Fruit fly (Drosophila melanogaster) whole organism, prepupa: ENCODE data around the gene CG9701.

Experiments used
- Blimp-1 ChIP-seq: fragments of 200-800 bp; sonication (Bioruptor generic); optimal IDR thresholded peaks from 3 replicates; lab custom pipeline; 2017; ENCODE audit warnings: missing biosample characterization, missing genetic modification characterization, mild to moderate bottlenecking, moderate library complexity, missing genetic modification reagents
- CG10631 ChIP-seq: fragments of 200-800 bp; sonication (Bioruptor generic); optimal IDR thresholded peaks from 2 replicates; lab custom pipeline; 2016; ENCODE audit warnings: missing biosample characterization, missing genetic modification characterization
- CG10669 ChIP-seq: fragments of 200-800 bp; sonication (Bioruptor generic); optimal IDR thresholded peaks from 3 replicates; lab custom pipeline; 2018; ENCODE audit warnings: missing biosample characterization, mild to moderate bottlenecking, missing genetic modification characterization, moderate library complexity
- CG11294 ChIP-seq: fragments of 200-800 bp; sonication (Bioruptor generic); IDR thresholded peaks from 2 replicates; pipeline ENCODE4 v1.3.6; 2022; ENCODE audit warnings: missing biosample characterization, missing genetic modification characterization
- CG11762 ChIP-seq: fragments of 200-800 bp; sonication (Bioruptor generic); optimal IDR thresholded peaks from 3 replicates; lab custom pipeline; 2016; ENCODE audit warnings: missing biosample characterization, missing genetic modification characterization; ENCODE audit not compliant: insufficient read depth
- CG15336 ChIP-seq: fragments of 200-800 bp; sonication (Bioruptor generic); IDR thresholded peaks from 2 replicates; pipeline ENCODE4 v1.3.6; 2022; ENCODE audit warnings: missing biosample characterization, missing genetic modification characterization
- CG3032 ChIP-seq: fragments of 200-800 bp; optimal IDR thresholded peaks from 2 replicates; lab custom pipeline; 2019; ENCODE audit warnings: missing biosample characterization, mild to moderate bottlenecking, missing genetic modification characterization, moderate library complexity
- CG32006 ChIP-seq: fragments of 200-800 bp; sonication (Bioruptor generic); optimal IDR thresholded peaks from 3 replicates; lab custom pipeline; 2017; ENCODE audit warnings: missing biosample characterization, mild to moderate bottlenecking, missing genetic modification characterization
- CG34406 ChIP-seq: fragments of 200-800 bp; sonication (Bioruptor generic); optimal IDR thresholded peaks from 3 replicates; lab custom pipeline; 2016; ENCODE audit warnings: missing biosample characterization, missing genetic modification characterization
- CG4318 ChIP-seq: fragments of 200-800 bp; sonication (Bioruptor generic); optimal IDR thresholded peaks from 3 replicates; lab custom pipeline; 2017; ENCODE audit warnings: missing biosample characterization, mild to moderate bottlenecking, missing genetic modification characterization
- CG6163 ChIP-seq: fragments of 200-800 bp; sonication (Bioruptor generic); IDR thresholded peaks from 3 replicates; pipeline ENCODE4 v1.3.6; 2022; ENCODE audit warnings: missing biosample characterization, missing genetic modification characterization
- CG6276 ChIP-seq: fragments of 200-800 bp; sonication (Bioruptor generic); optimal IDR thresholded peaks from 2 replicates; lab custom pipeline; 2017; ENCODE audit warnings: missing biosample characterization, mild to moderate bottlenecking, missing genetic modification characterization
- CG7368 ChIP-seq: fragments of 200-800 bp; sonication (Bioruptor generic); optimal IDR thresholded peaks from 3 replicates; lab custom pipeline; 2016; ENCODE audit warnings: missing biosample characterization, missing genetic modification characterization
- CG8119 ChIP-seq: fragments of 200-800 bp; sonication (Bioruptor generic); IDR thresholded peaks from 3 replicates; pipeline ENCODE4 v1.3.6; 2022; ENCODE audit warnings: missing biosample characterization, missing genetic modification characterization
- CG8319 ChIP-seq: fragments of 200-800 bp; sonication (Bioruptor generic); optimal IDR thresholded peaks from 3 replicates; lab custom pipeline; 2016; ENCODE audit warnings: missing biosample characterization, missing genetic modification characterization
- CG8632 ChIP-seq: fragments of 200-800 bp; sonication (Bioruptor generic); optimal IDR thresholded peaks from 3 replicates; lab custom pipeline; 2016; ENCODE audit warnings: missing biosample characterization, missing genetic modification characterization
- Eip75B ChIP-seq: fragments of 200-800 bp; sonication (Bioruptor generic); optimal IDR thresholded peaks from 3 replicates; lab custom pipeline; 2016; ENCODE audit warnings: missing biosample characterization, missing genetic modification characterization
- Eip78C ChIP-seq: fragments of 200-800 bp; sonication (Bioruptor generic); peaks from one replicate; lab custom pipeline; 2016; ENCODE audit warnings: missing biosample characterization, missing genetic modification characterization
- Ets21C ChIP-seq: fragments of 200-800 bp; sonication (Bioruptor generic); optimal IDR thresholded peaks from 3 replicates; lab custom pipeline; 2016; ENCODE audit warnings: missing biosample characterization, missing genetic modification characterization
- Ets96B ChIP-seq: fragments of 200-800 bp; optimal IDR thresholded peaks from 2 replicates; lab custom pipeline; 2019; ENCODE audit warnings: missing biosample characterization, mild to moderate bottlenecking, missing genetic modification characterization, moderate library complexity
- Gug ChIP-seq: fragments of 200-800 bp; sonication (Bioruptor generic); IDR thresholded peaks from 2 replicates; pipeline ENCODE4 v1.3.6; 2022; ENCODE audit warnings: missing biosample characterization, missing genetic modification characterization
- Hr38 ChIP-seq: sonication (Bioruptor generic); optimal IDR thresholded peaks from 2 replicates; lab custom pipeline; 2016; ENCODE audit warnings: missing biosample characterization, missing genetic modification characterization
- Hr4 ChIP-seq: fragments of 200-800 bp; sonication (Bioruptor generic); optimal IDR thresholded peaks from 3 replicates; lab custom pipeline; 2016; ENCODE audit warnings: missing biosample characterization, missing genetic modification characterization
- Lpt ChIP-seq: fragments of 200-800 bp; sonication (Bioruptor generic); optimal IDR thresholded peaks from 3 replicates; lab custom pipeline; 2016; ENCODE audit warnings: missing biosample characterization, missing genetic modification characterization
- OdsH ChIP-seq: fragments of 200-800 bp; sonication (Bioruptor generic); optimal IDR thresholded peaks from 3 replicates; lab custom pipeline; 2016; ENCODE audit warnings: missing biosample characterization, missing genetic modification characterization
- Smox ChIP-seq: fragments of 200-800 bp; sonication (Bioruptor generic); optimal IDR thresholded peaks from 3 replicates; lab custom pipeline; 2016; ENCODE audit warnings: missing biosample characterization, missing genetic modification characterization
- Sox102F ChIP-seq: fragments of 200-800 bp; sonication (Bioruptor generic); optimal IDR thresholded peaks from 2 replicates; lab custom pipeline; 2016; ENCODE audit warnings: missing biosample characterization, mild to moderate bottlenecking, missing genetic modification characterization
- Sox14 ChIP-seq: fragments of 200-800 bp; sonication (Bioruptor generic); optimal IDR thresholded peaks from 3 replicates; lab custom pipeline; 2016; ENCODE audit warnings: missing biosample characterization, missing genetic modification characterization
- Sox15 ChIP-seq: fragments of 200-800 bp; sonication (Bioruptor generic); optimal IDR thresholded peaks from 3 replicates; lab custom pipeline; 2016; ENCODE audit warnings: missing biosample characterization, missing genetic modification characterization
- achi ChIP-seq: fragments of 200-800 bp; sonication (Bioruptor generic); optimal IDR thresholded peaks from 3 replicates; lab custom pipeline; 2016; ENCODE audit warnings: missing biosample characterization, missing genetic modification characterization
- acj6 ChIP-seq: fragments of 200-800 bp; sonication (Bioruptor generic); optimal IDR thresholded peaks from 3 replicates; lab custom pipeline; 2016; ENCODE audit warnings: missing biosample characterization, missing genetic modification characterization
- cyc ChIP-seq: fragments of 200-800 bp; sonication (Bioruptor generic); optimal IDR thresholded peaks from 3 replicates; lab custom pipeline; 2016; ENCODE audit warnings: missing biosample characterization, missing genetic modification characterization
- dac ChIP-seq: fragments of 200-800 bp; sonication (Bioruptor generic); optimal IDR thresholded peaks from 2 replicates; lab custom pipeline; 2017; ENCODE audit warnings: missing biosample characterization, mild to moderate bottlenecking, missing genetic modification characterization
- dsx ChIP-seq: fragments of 200-800 bp; optimal IDR thresholded peaks from 3 replicates; lab custom pipeline; 2019; ENCODE audit warnings: missing biosample characterization, mild to moderate bottlenecking, missing genetic modification characterization, moderate library complexity; ENCODE audit not compliant: poor library complexity, severe bottlenecking
- eg ChIP-seq: fragments of 200-800 bp; sonication (Bioruptor generic); IDR thresholded peaks from 3 replicates; pipeline ENCODE4 v1.3.6; 2022; ENCODE audit warnings: missing biosample characterization, missing genetic modification characterization
- esn ChIP-seq: fragments of 200-800 bp; sonication (Bioruptor generic); optimal IDR thresholded peaks from 2 replicates; lab custom pipeline; 2016; ENCODE audit warnings: missing biosample characterization, mild to moderate bottlenecking, missing genetic modification characterization, moderate library complexity
- fd59A ChIP-seq: fragments of 200-800 bp; sonication (Bioruptor generic); optimal IDR thresholded peaks from 2 replicates; lab custom pipeline; 2017; ENCODE audit warnings: missing biosample characterization, mild to moderate bottlenecking, missing genetic modification characterization, missing genetic modification reagents
- fd85E ChIP-seq: fragments of 200-800 bp; sonication (Bioruptor generic); optimal IDR thresholded peaks from 3 replicates; lab custom pipeline; 2016; ENCODE audit warnings: missing biosample characterization, missing genetic modification characterization
- fkh ChIP-seq: fragments of 200-800 bp; sonication (Bioruptor generic); optimal IDR thresholded peaks from 3 replicates; lab custom pipeline; 2017; ENCODE audit warnings: missing biosample characterization, mild to moderate bottlenecking, missing genetic modification characterization, moderate library complexity
- salr ChIP-seq, 2 experiments: fragments of 200-800 bp; sonication (Bioruptor generic); optimal IDR thresholded peaks; 3 replicates each; lab custom pipeline; 2016 to 2018; ENCODE audit warnings: missing biosample characterization in 2 of 2, missing genetic modification characterization in 2 of 2, mild to moderate bottlenecking in 1 of 2
- spab ChIP-seq: fragments of 200-800 bp; sonication (Bioruptor generic); optimal IDR thresholded peaks from 2 replicates; lab custom pipeline; 2017; ENCODE audit warnings: missing biosample characterization, mild to moderate bottlenecking, missing genetic modification characterization, missing genetic modification reagents
- svp ChIP-seq: fragments of 200-800 bp; sonication (Bioruptor generic); peaks from one replicate; lab custom pipeline; 2016; ENCODE audit warnings: missing biosample characterization, missing genetic modification characterization
- topi ChIP-seq: fragments of 200-800 bp; sonication (Bioruptor generic); optimal IDR thresholded peaks from 3 replicates; lab custom pipeline; 2016; ENCODE audit warnings: missing biosample characterization, missing genetic modification characterization
- vri ChIP-seq: fragments of 200-800 bp; sonication (Bioruptor generic); optimal IDR thresholded peaks from 3 replicates; lab custom pipeline; 2016; ENCODE audit warnings: missing biosample characterization, mild to moderate bottlenecking, missing genetic modification characterization

The CG9701 gene

dm6 chr3L:16749726-16750125, 16.4 kb downstream of the CG9701 start (continued):
- TF ChIP-seq acj6 (peak; percentile 29), Hr4 (GFP tag; lab: Kevin White, UChicago) (peak; percentile 32), svp (GFP tag; lab: Kevin White, UChicago) (peak; percentile 30), Eip75B (GFP tag; lab: Kevin White, UChicago) (peak; percentile 20), CG11762 (GFP tag; lab: Kevin White, UChicago) (peak; percentile 42), CG8319 (no peak), topi (GFP tag; lab: Kevin White, UChicago) (no peak), CG6276 (GFP tag; lab: Kevin White, UChicago) (peak; percentile 63), Sox14 (GFP tag; lab: Kevin White, UChicago) (no peak), CG8632 (no peak), CG10631 (GFP tag; lab: Kevin White, UChicago) (peak; percentile 65), dac (GFP tag; lab: Kevin White, UChicago) (peak; percentile 24), CG11294 (no peak), Gug (peak; percentile 49; the same call in 1 of the 2 replicates), CG6163 (GFP tag; lab: Robert Waterston, UW) (peak; percentile 66; the same call in 2 of the 3 replicates), Lpt (GFP tag; lab: Kevin White, UChicago) (peak; percentile 64), fd85E (no peak), Ets96B (tag; lab: Kevin White, UChicago) (peak; percentile 76), Blimp-1 (GFP tag; lab: Kevin White, UChicago) (no peak), OdsH (peak; percentile 42), Smox (GFP tag; lab: Kevin White, UChicago) (no peak), Hr38 (GFP tag; lab: Kevin White, UChicago) (no peak), CG15336 (GFP tag; lab: Robert Waterston, UW) (peak; percentile 60; the same call in 1 of the 2 replicates), vri (no peak), Eip78C (peak; percentile 86), spab (GFP tag; lab: Kevin White, UChicago) (peak; percentile 61), CG7368 (GFP tag; lab: Kevin White, UChicago) (no peak), Ets21C (no peak), esn (GFP tag; lab: Kevin White, UChicago) (no peak), CG4318 (GFP tag; lab: Kevin White, UChicago) (peak; percentile 19), achi (GFP tag; lab: Kevin White, UChicago) (peak; percentile 48), Sox102F (GFP tag; lab: Kevin White, UChicago) (no peak), fkh (GFP tag; lab: Kevin White, UChicago) (no peak), CG10669 (GFP tag; lab: Kevin White, UChicago) (peak; percentile 45), CG3032 (tag; lab: Kevin White, UChicago) (peak; percentile 64)

dm6 chr3L:16750750-16751149, 17.4 kb downstream of the CG9701 start:
- TF ChIP-seq CG34406 (GFP tag; lab: Kevin White, UChicago), result no peak
- TF ChIP-seq acj6, result no peak
- TF ChIP-seq CG32006, result peak; percentile 25
- TF ChIP-seq vri, result no peak
- no peak for TF ChIP-seq svp (GFP tag; lab: Kevin White, UChicago)
- TF ChIP-seq Hr4 (GFP tag; lab: Kevin White, UChicago), result no peak
- no peak for TF ChIP-seq fd59A (GFP tag; lab: Kevin White, UChicago)
- no peak for TF ChIP-seq CG6276 (GFP tag; lab: Kevin White, UChicago)
- TF ChIP-seq CG15336 (GFP tag; lab: Robert Waterston, UW), result peak; percentile 65
- TF ChIP-seq salr (GFP tag; optimal IDR thresholded peaks at IDR 0.05; lab: Kevin White, UChicago), result peak in 1 of 2 experiments; percentile 12
- TF ChIP-seq dsx (GFP tag; lab: Kevin White, UChicago), result no peak
- peak; percentile 37 for TF ChIP-seq Eip78C
- TF ChIP-seq dac (GFP tag; lab: Kevin White, UChicago), result no peak
- TF ChIP-seq cyc (GFP tag; lab: Kevin White, UChicago), result no peak
- no peak for TF ChIP-seq CG7368 (GFP tag; lab: Kevin White, UChicago)
- no peak for TF ChIP-seq CG11294
- peak; percentile 10 for TF ChIP-seq achi (GFP tag; lab: Kevin White, UChicago)
- TF ChIP-seq Gug, result no peak
- no peak for TF ChIP-seq Sox15 (GFP tag; lab: Kevin White, UChicago)
- peak; percentile 35; the same call in 2 of the 3 replicates for TF ChIP-seq CG8119 (GFP tag; lab: Robert Waterston, UW)
- TF ChIP-seq esn (GFP tag; lab: Kevin White, UChicago), result no peak
- no peak for TF ChIP-seq CG10631 (GFP tag; lab: Kevin White, UChicago)
- TF ChIP-seq eg (GFP tag; lab: Robert Waterston, UW), result no peak
- no peak for TF ChIP-seq Eip75B (GFP tag; lab: Kevin White, UChicago)
- peak; percentile 3 for TF ChIP-seq Ets96B (tag; lab: Kevin White, UChicago)
- TF ChIP-seq fd85E, result no peak
